Worm (Caenorhabditis elegans) whole organism, L4/young adult: ENCODE results near the gene cpt-2.

Experiments
- W03F9.2 ChIP-seq: fragments of 150-350 bp; optimal IDR thresholded peaks from 2 replicates; lab custom pipeline; 2014; ENCODE audit warnings: missing biosample characterization, missing genetic modification characterization
- dao-5 ChIP-seq: sonication (generic microtip); optimal IDR thresholded peaks from 2 replicates; lab custom pipeline; 2016; ENCODE audit warnings: missing genotype, missing genetic modification characterization, moderate library complexity, missing compliant biosample characterization
- him-1 ChIP-seq: sonication (generic microtip); optimal IDR thresholded peaks from 2 replicates; lab custom pipeline; 2016; ENCODE audit warnings: missing genotype, missing genetic modification reagents, missing genetic modification characterization, missing compliant biosample characterization

- no peak for TF ChIP-seq him-1 (tag; lab: Kevin White, UChicago)
- TF ChIP-seq dao-5 (tag; lab: Kevin White, UChicago) = no peak
- TF ChIP-seq W03F9.2 = no peak
Observed at ce11 chrIV:11160707-11161106, 18.7 kb upstream of the cpt-2 start, which contains the start of gene C08F8.15.
